Worm (Caenorhabditis elegans): Measurements from ENCODE around the gene dph-3.

Gene dph-3

DNA sequence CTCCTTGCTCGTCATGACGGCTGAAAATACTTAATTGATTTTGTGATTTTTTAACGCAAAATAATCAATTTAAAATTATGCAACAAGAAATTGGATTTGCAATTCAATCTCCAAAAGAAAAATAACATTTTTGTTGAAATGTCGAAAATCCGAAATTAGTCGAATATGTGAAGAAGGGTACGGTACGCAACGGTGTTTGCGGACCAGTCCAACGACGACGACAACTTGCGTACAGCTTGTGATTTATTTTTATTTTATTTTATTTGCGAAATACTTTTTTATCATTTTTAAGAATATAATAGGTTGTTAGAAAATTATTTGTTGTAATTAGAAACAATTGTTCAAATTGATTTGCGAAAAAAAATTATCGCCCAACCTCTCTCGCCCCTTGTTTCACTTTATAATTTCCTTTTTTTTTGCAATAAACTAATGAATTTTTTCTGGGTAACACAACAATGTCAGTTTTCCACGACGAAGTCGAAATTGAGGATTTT is at the start of gene dph-3, which contains the start of gene dcaf-1:
dph-3 (plus strand) TSS at position 444 of the 494 bp plus-strand sequence.
dcaf-1 (minus strand) TSS at position 20 of the 494 bp plus-strand sequence.
- TF ChIP-seq syd-9 (tag; optimal IDR thresholded peaks at IDR 0.05) (no peak), nfya-1 (tag; optimal IDR thresholded peaks at IDR 0.05) (peak; percentile 10), ceh-34 (tag; optimal IDR thresholded peaks at IDR 0.05) (no peak), unc-42 (tag; optimal IDR thresholded peaks at IDR 0.05) (peak; percentile 11), madf-2 (tag; optimal IDR thresholded peaks at IDR 0.05) (no peak), odd-2 (tag; optimal IDR thresholded peaks at IDR 0.05) (no peak), ztf-16 (tag; optimal IDR thresholded peaks at IDR 0.05) (no peak), ceh-24 (tag; optimal IDR thresholded peaks at IDR 0.05) (no peak), ama-1 (optimal IDR thresholded peaks at IDR 0.05) (no peak), pros-1 (tag; optimal IDR thresholded peaks at IDR 0.05) (no peak), tbx-7 (tag; optimal IDR thresholded peaks at IDR 0.05) (no peak), unc-86 (tag; optimal IDR thresholded peaks at IDR 0.05) (no peak), ceh-48 (tag; optimal IDR thresholded peaks at IDR 0.05) (no peak)

DNA sequence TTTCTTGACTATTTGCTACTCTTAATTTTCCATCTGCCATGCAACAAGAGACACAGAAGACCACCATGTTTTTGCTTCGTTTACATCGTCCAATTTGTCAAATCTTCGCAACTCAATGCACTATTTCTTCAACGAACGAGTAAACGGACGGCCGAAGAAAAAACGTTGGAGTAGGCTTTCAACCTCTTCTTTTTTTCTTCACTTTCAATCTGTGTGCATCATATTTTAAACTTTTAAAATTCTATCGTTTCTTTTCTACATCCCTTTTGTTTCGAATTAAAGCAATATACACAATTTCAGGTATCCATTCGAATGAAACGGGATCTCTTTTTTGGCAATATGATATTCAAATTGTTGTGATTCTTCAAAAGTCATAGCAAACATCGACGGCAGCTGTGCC is 49.2 kb upstream of the dph-3 start, which contains the start of gene acc-1:
acc-1 (plus strand) TSS at position 301 of the 400 bp plus-strand sequence.
- TF ChIP-seq zip-5 (tag; optimal IDR thresholded peaks at IDR 0.05): no peak
- TF ChIP-seq ceh-24 (tag; optimal IDR thresholded peaks at IDR 0.05): no peak
- TF ChIP-seq ceh-34 (tag; optimal IDR thresholded peaks at IDR 0.05): no peak
- TF ChIP-seq rnt-1 (tag; optimal IDR thresholded peaks at IDR 0.05): no peak
- TF ChIP-seq npax-4 (tag; optimal IDR thresholded peaks at IDR 0.05): no peak
- no peak for TF ChIP-seq unc-55 (GFP tag; optimal IDR thresholded peaks at IDR 0.05)
- no peak for TF ChIP-seq fax-1 (tag; optimal IDR thresholded peaks at IDR 0.05)
- TF ChIP-seq C08G9.2 (tag; optimal IDR thresholded peaks at IDR 0.05): no peak
- TF ChIP-seq odd-2 (tag; optimal IDR thresholded peaks at IDR 0.05): no peak
- TF ChIP-seq ceh-2 (tag; optimal IDR thresholded peaks at IDR 0.05): no peak
- no peak for TF ChIP-seq madf-2 (tag; optimal IDR thresholded peaks at IDR 0.05)
- no peak for TF ChIP-seq ceh-6 (GFP tag; optimal IDR thresholded peaks at IDR 0.05)
- TF ChIP-seq lin-11 (tag; optimal IDR thresholded peaks at IDR 0.05): no peak
- no peak for TF ChIP-seq unc-86 (tag; optimal IDR thresholded peaks at IDR 0.05)

DNA sequence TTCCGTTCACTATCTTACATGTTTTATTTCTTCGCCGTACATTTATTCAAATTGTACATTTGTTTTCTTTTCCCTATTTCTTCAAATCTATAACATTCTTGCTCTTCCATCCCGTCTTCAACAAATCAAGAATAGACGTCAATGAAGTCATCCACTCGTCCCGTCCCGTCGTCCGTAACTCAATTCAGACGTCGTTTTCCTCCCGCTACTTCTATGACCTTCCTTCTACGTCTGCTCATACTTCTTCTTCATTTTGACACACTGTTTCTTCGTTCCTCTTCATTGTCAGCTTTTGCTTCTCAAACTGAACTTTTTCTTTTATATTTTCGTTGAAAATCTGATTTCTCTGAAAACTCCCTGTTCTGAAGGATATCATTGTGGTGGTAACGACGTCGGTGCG is 46.9 kb upstream of the dph-3 start:
- TF ChIP-seq unc-42 (tag; optimal IDR thresholded peaks at IDR 0.05) (peak; percentile 82), nhr-232 (tag; optimal IDR thresholded peaks at IDR 0.05) (no peak)

DNA sequence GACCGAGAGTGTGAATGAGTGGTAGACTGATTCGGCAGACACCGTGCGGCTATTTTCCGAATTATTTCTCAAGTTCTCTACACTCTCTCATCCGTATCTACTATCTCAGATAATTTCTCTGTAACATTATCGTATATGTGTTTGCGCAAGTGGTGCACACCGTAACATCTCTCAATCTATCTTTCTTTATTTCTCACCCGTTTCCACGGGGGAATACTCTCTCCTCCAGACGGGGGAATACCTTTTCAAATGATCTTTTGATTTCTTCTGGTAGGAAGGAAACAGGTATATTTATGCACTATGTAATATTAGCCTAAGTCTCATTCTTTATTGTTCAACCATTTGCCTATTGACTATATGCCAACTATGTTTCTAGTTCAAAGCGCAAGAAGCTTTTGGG is 39.9 kb upstream of the dph-3 start:
- no peak for TF ChIP-seq ttx-3 (tag; optimal IDR thresholded peaks at IDR 0.05)
- peak; percentile 25 for TF ChIP-seq nfya-1 (tag; optimal IDR thresholded peaks at IDR 0.05)
- no peak for TF ChIP-seq pha-4 (tag; optimal IDR thresholded peaks at IDR 0.05)
- peak; percentile 8 for TF ChIP-seq ceh-30 (tag; optimal IDR thresholded peaks at IDR 0.05)
- no peak for TF ChIP-seq fkh-6 (tag; optimal IDR thresholded peaks at IDR 0.05)
- TF ChIP-seq elt-2 (tag; optimal IDR thresholded peaks at IDR 0.05): peak; percentile 19
- no peak for TF ChIP-seq sdc-2 (tag; optimal IDR thresholded peaks at IDR 0.05)
- TF ChIP-seq ceh-34 (tag; optimal IDR thresholded peaks at IDR 0.05): peak; percentile 38
- TF ChIP-seq ceh-22 (tag; optimal IDR thresholded peaks at IDR 0.05): no peak
- TF ChIP-seq dmd-4 (tag; optimal IDR thresholded peaks at IDR 0.05; ENCODE audit: borderline replicate concordance): no peak
- TF ChIP-seq ceh-6 (GFP tag; optimal IDR thresholded peaks at IDR 0.05): no peak
- peak; percentile 45 for TF ChIP-seq tbx-2 (tag; optimal IDR thresholded peaks at IDR 0.05)

- TF ChIP-seq rnt-1 (tag; optimal IDR thresholded peaks at IDR 0.05) (no peak), hlh-30 (tag; optimal IDR thresholded peaks at IDR 0.05; ENCODE audit: insufficient read depth) (peak; percentile 7)
These were observed 38.8 kb upstream of the dph-3 start for ce11 chrIV:9668103-9668672.
